Worm (Caenorhabditis elegans): ENCODE results near the gene sir-2.2.
A peak's percentile ranks its signal among the peaks of the same experiment; 100 is the strongest.

- peak; percentile 53; the same call in 1 of the 2 replicates for TF ChIP-seq flt-1 (GFP tag; IDR thresholded peaks at IDR 0.05)
- TF ChIP-seq cog-1 (tag; optimal IDR thresholded peaks at IDR 0.05) = no peak
- TF ChIP-seq T22C8.4 (GFP tag; IDR thresholded peaks at IDR 0.05) = no peak
Observed at ce11 chrX:13283462-13283861, 44.4 kb upstream of the sir-2.2 start.

Measured in whole organism, midembryonic.